Worm (Caenorhabditis elegans): ENCODE results near the gene gly-13.

DNA sequence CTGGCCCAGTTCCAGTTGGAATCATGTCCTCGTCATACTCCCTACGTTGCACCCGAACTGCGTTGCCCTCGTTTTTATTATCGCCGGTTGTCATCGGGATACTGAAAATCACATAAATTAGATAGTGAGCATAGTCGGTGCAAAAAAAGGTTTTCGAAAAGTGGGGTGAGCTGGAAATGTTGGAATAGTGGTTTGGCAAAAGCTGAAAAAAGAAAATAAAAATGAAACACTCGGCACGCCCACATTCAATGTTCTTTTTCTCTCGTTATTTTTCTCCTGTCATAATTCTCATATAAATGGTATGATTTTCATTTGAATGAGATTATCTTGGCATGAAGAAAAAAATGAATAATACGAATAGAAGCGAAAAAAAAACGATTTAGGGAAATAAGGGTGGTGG, 32.2 kb downstream of the gly-13 start, which contains the start of gene F18G5.6:
- TF ChIP-seq lsy-2 (tag; optimal IDR thresholded peaks at IDR 0.05) (no peak), nhr-129 (tag; optimal IDR thresholded peaks at IDR 0.05) (no peak), snpc-4 (tag; optimal IDR thresholded peaks at IDR 0.05) (no peak), unc-55 (GFP tag; optimal IDR thresholded peaks at IDR 0.05) (no peak), peb-1 (tag; optimal IDR thresholded peaks at IDR 0.05) (no peak)

Measured in whole organism, L2 larva.